Fruit fly (Drosophila melanogaster) Kc167 (cell line): ENCODE results near the gene CG42763.

Source experiments
- Myc ChIP-seq: fragments of >200 bp; optimal IDR thresholded peaks from 2 replicates; lab custom pipeline; 2017; ENCODE audit warnings: missing external identifiers
- Sin3A ChIP-seq: fragments of >200 bp; optimal IDR thresholded peaks from 2 replicates; lab custom pipeline; 2018; ENCODE audit warnings: missing external identifiers
- h ChIP-seq: fragments of >200 bp; optimal IDR thresholded peaks from 3 replicates; lab custom pipeline; 2018; ENCODE audit warnings: missing external identifiers
- psq ChIP-seq: fragments of >200 bp; optimal IDR thresholded peaks from 2 replicates; lab custom pipeline; 2017; ENCODE audit warnings: missing external identifiers

dm6 chr2L:8168075-8168474 lies 23.2 kb upstream of the CG42763 start:
- TF ChIP-seq Myc (lab: Kevin White, UChicago), result no peak
- no peak for TF ChIP-seq psq (lab: Kevin White, UChicago)
- TF ChIP-seq h, result no peak
- no peak for TF ChIP-seq Sin3A (lab: Kevin White, UChicago)
